Worm (Caenorhabditis elegans): ENCODE measurements around the gene T04F8.8.
A peak's percentile ranks its signal among the peaks of the same experiment; 100 is the strongest.

Gene T04F8.8

ce11 chrX:11656519-11657006 is 9.3 kb downstream of the T04F8.8 start, which contains the start of gene T04F8.2 (continued):
- TF ChIP-seq mxl-3 (GFP tag; optimal IDR thresholded peaks at IDR 0.05): peak; percentile 3
- peak in 1 of 2 experiments; percentile 43 for TF ChIP-seq hif-1 (tag; optimal IDR thresholded peaks at IDR 0.05)
- peak in 1 of 2 experiments; percentile 98 for TF ChIP-seq unc-62 (GFP tag; optimal IDR thresholded peaks at IDR 0.05 in 1 of 2)
- TF ChIP-seq unc-62 (tag; optimal IDR thresholded peaks at IDR 0.05): no peak
- no peak for TF ChIP-seq lin-39 (tag; optimal IDR thresholded peaks at IDR 0.05)
- no peak for TF ChIP-seq ztf-11 (tag; optimal IDR thresholded peaks at IDR 0.05)
- peak; percentile 16 for TF ChIP-seq nhr-48 (tag; optimal IDR thresholded peaks at IDR 0.05)
- no peak for TF ChIP-seq lin-1 (GFP tag; IDR thresholded peaks at IDR 0.05)
- TF ChIP-seq lsy-2 (tag; optimal IDR thresholded peaks at IDR 0.05): peak in 1 of 2 experiments; percentile 77
- no peak for TF ChIP-seq pha-4 (GFP tag; IDR thresholded peaks at IDR 0.05)
- TF ChIP-seq pha-4 (tag; optimal IDR thresholded peaks at IDR 0.05): peak; percentile 78
- peak; percentile 57 for TF ChIP-seq nhr-25 (tag; optimal IDR thresholded peaks at IDR 0.05; ENCODE audit: borderline replicate concordance, insufficient read depth)
- TF ChIP-seq mep-1 (tag; optimal IDR thresholded peaks at IDR 0.05): peak; percentile 82
- TF ChIP-seq ZK546.5 (tag; optimal IDR thresholded peaks at IDR 0.05): no peak
- peak; percentile 74 for TF ChIP-seq nhr-77 (tag; optimal IDR thresholded peaks at IDR 0.05)
- TF ChIP-seq rbr-2 (tag; optimal IDR thresholded peaks at IDR 0.05): peak; percentile 48
- no peak for TF ChIP-seq ces-1 (GFP tag; optimal IDR thresholded peaks at IDR 0.05)
- no peak for TF ChIP-seq lim-7 (GFP tag; IDR thresholded peaks at IDR 0.05)
- TF ChIP-seq T20F7.1 (GFP tag; optimal IDR thresholded peaks at IDR 0.05): peak; percentile 48
- TF ChIP-seq mdl-1 (tag; optimal IDR thresholded peaks at IDR 0.05): peak; percentile 22 to 34

- TF ChIP-seq ceh-44 (GFP tag; IDR thresholded peaks at IDR 0.05): no peak
- no peak for TF ChIP-seq ceh-32 (tag; optimal IDR thresholded peaks at IDR 0.05; ENCODE audit: poor library complexity)
- TF ChIP-seq snpc-4 (tag; optimal IDR thresholded peaks at IDR 0.05): no peak
- no peak for TF ChIP-seq Y48G9A.11 (GFP tag; IDR thresholded peaks at IDR 0.05)
- no peak for TF ChIP-seq tag-97 (GFP tag; IDR thresholded peaks at IDR 0.05)
- TF ChIP-seq madf-9 (GFP tag; conservative IDR thresholded peaks at IDR 0.05): no peak
- no peak for TF ChIP-seq ceh-82 (tag; optimal IDR thresholded peaks at IDR 0.05)
- no peak for TF ChIP-seq egl-27 (tag; optimal IDR thresholded peaks at IDR 0.05)
- no peak for TF ChIP-seq fkh-10 (GFP tag; optimal IDR thresholded peaks at IDR 0.05)
- no peak for TF ChIP-seq daf-16 (GFP tag; optimal IDR thresholded peaks at IDR 0.05)
- TF ChIP-seq daf-16 (tag; optimal IDR thresholded peaks at IDR 0.05): no peak
Observed at ce11 chrX:11658331-11658730, 11.1 kb downstream of the T04F8.8 start, which contains the start of gene T04F8.3. T04F8.3 (plus strand) TSS chrX:11658631.

- TF ChIP-seq nhr-11 (tag; optimal IDR thresholded peaks at IDR 0.05) (no peak), zip-11 (GFP tag; IDR thresholded peaks at IDR 0.05) (no peak), php-3 (GFP tag; IDR thresholded peaks at IDR 0.05) (peak; percentile 60), nhr-77 (tag; optimal IDR thresholded peaks at IDR 0.05) (peak; percentile 90), ztf-7 (tag; optimal IDR thresholded peaks at IDR 0.05) (peak; percentile 71), egl-43 (GFP tag; IDR thresholded peaks at IDR 0.05) (no peak), hlh-11 (tag; optimal IDR thresholded peaks at IDR 0.05) (peak; percentile 82), lsy-2 (tag; optimal IDR thresholded peaks at IDR 0.05) (peak in 1 of 2 experiments; percentile 32), attf-4 (tag; optimal IDR thresholded peaks at IDR 0.05) (no peak), T20F7.1 (GFP tag; optimal IDR thresholded peaks at IDR 0.05) (peak; percentile 6), pqm-1 (tag; optimal IDR thresholded peaks at IDR 0.05) (peak; percentile 97), R02D3.7 (tag; optimal IDR thresholded peaks at IDR 0.05) (no peak), dmd-6 (GFP tag; IDR thresholded peaks at IDR 0.05) (peak; percentile 95), lim-7 (GFP tag; IDR thresholded peaks at IDR 0.05) (no peak), tra-1 (GFP tag; IDR thresholded peaks at IDR 0.05) (peak; percentile 68), nhr-28 (tag; optimal IDR thresholded peaks at IDR 0.05) (peak; percentile 90), mes-2 (tag; optimal IDR thresholded peaks at IDR 0.05; ENCODE audit: poor library complexity, severe bottlenecking) (peak; percentile 39), nhr-25 (tag; optimal IDR thresholded peaks at IDR 0.05; ENCODE audit: borderline replicate concordance, insufficient read depth) (no peak), mep-1 (tag; optimal IDR thresholded peaks at IDR 0.05) (peak; percentile 63), lin-38 (GFP tag; IDR thresholded peaks at IDR 0.05) (no peak), mdl-1 (tag; optimal IDR thresholded peaks at IDR 0.05) (peak in 1 of 2 experiments; percentile 83), hif-1 (tag; optimal IDR thresholded peaks at IDR 0.05) (peak in 1 of 2 experiments; percentile 23), dve-1 (tag; optimal IDR thresholded peaks at IDR 0.05; ENCODE audit: insufficient read depth) (peak; percentile 95), mxl-3 (GFP tag; optimal IDR thresholded peaks at IDR 0.05) (peak; percentile 55), ztf-11 (tag; optimal IDR thresholded peaks at IDR 0.05) (no peak), hlh-30 (tag; optimal IDR thresholded peaks at IDR 0.05; ENCODE audit: insufficient read depth) (peak; percentile 16), aha-1 (tag) (peak; percentile 32)
Observed at ce11 chrX:11661625-11662024, 14.4 kb downstream of the T04F8.8 start, which contains the start of gene sfxn-1.5. sfxn-1.5 (minus strand) TSS chrX:11661660.
